Worm (Caenorhabditis elegans) whole organism, early embryonic: ENCODE data around the gene K11H3.5.

Experiments
- aly-1 ChIP-seq: sonication (generic microtip); optimal IDR thresholded peaks from 2 replicates; lab custom pipeline; 2016; ENCODE audit warnings: missing genetic modification characterization, missing compliant biosample characterization
- ama-1 ChIP-seq: fragments of 150-350 bp; optimal IDR thresholded peaks from 2 replicates; lab custom pipeline; 2014
- ets-7 ChIP-seq: sonication (generic microtip); optimal IDR thresholded peaks from 2 replicates; lab custom pipeline; 2016; ENCODE audit warnings: missing genotype, missing genetic modification characterization, missing compliant biosample characterization
- flt-1 ChIP-seq: fragments of 200-800 bp; sonication (Bioruptor generic); IDR thresholded peaks from 2 replicates; pipeline ENCODE4 v1.3.6; 2022; ENCODE audit warnings: missing genetic modification characterization, missing compliant biosample characterization
- tra-4 ChIP-seq: sonication (generic microtip); optimal IDR thresholded peaks from 2 replicates; lab custom pipeline; 2017; ENCODE audit warnings: missing genetic modification characterization, missing compliant biosample characterization

ce11 chrIII:9849950-9850349 lies 6.4 kb downstream of the K11H3.5 start:
- TF ChIP-seq tra-4 (no peak), ama-1 (lab: Kevin White, UChicago) (no peak), ets-7 (tag; lab: Kevin White, UChicago) (no peak), flt-1 (GFP tag; lab: Robert Waterston, UW) (no peak), aly-1 (no peak)
